Fruit fly (Drosophila melanogaster): Measurements from ENCODE around the gene dac.

Gene dac

DNA sequence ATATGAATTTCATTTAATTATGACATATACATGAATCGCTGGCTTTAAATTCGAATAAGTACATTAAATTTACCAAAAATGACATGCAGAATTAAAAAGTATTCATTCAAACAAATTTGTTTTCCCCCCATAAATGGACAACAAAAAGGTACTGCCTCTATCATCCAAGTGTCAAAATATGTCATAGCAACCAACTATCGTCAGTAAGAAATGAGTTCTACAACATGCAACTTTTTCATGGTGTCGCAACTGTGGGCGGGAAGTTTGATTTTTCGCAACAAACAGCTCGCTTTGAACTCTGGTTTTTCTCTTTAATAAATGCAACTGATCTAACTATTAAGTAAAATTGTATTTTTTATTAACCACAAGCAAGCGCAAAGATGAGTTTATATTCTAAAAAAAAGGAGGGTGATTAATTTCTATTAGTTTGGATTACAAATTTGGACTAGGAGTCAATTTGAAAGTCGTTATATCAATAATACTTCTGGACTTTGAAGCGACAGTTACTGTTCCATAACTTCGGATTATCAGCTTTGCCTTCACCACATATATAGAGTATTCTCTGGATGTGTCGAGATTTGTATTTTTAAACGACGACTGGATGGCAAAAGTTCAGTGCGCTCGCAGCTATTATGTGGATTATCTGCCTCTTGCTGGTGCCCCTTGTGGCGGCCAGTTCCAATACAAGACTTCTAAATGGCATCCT, 1.9 kb upstream of the dac start, which contains the start of gene Nepl8 (continued):
- no peak for TF ChIP-seq gsb (GFP tag; IDR thresholded peaks at IDR 0.05)
- no peak for TF ChIP-seq Doc2 (GFP tag; IDR thresholded peaks at IDR 0.05)
- TF ChIP-seq Gug (GFP tag; IDR thresholded peaks at IDR 0.05): peak; percentile 24; the same call in 1 of the 4 replicates
- TF ChIP-seq Jarid2 (GFP tag; optimal IDR thresholded peaks at IDR 0.05): peak; percentile 73
- TF ChIP-seq hkb (optimal IDR thresholded peaks at IDR 0.05): no peak
- peak; percentile 41; the same call in 1 of the 2 replicates for TF ChIP-seq hkb (GFP tag; IDR thresholded peaks at IDR 0.05)
- TF ChIP-seq CG9932 (GFP tag; IDR thresholded peaks at IDR 0.05): peak; percentile 49
- peak; percentile 71 for TF ChIP-seq nom (GFP tag; optimal IDR thresholded peaks at IDR 0.05)
- TF ChIP-seq hth (optimal IDR thresholded peaks at IDR 0.05): no peak
- TF ChIP-seq E2f2 (GFP tag; IDR thresholded peaks at IDR 0.05): peak; percentile 100
- TF ChIP-seq Fer2 (tag; optimal IDR thresholded peaks at IDR 0.05): no peak
- peak; percentile 26 for TF ChIP-seq slou (GFP tag; optimal IDR thresholded peaks at IDR 0.05)
- no peak for TF ChIP-seq oc (tag; optimal IDR thresholded peaks at IDR 0.05)
- no peak for TF ChIP-seq sna (GFP tag; IDR thresholded peaks at IDR 0.05; ENCODE audit: partially characterized antibody)
- TF ChIP-seq CG18599 (GFP tag; optimal IDR thresholded peaks at IDR 0.05): no peak
- no peak for TF ChIP-seq Mrtf (GFP tag; IDR thresholded peaks at IDR 0.05)
- no peak for TF ChIP-seq Eip74EF (GFP tag; optimal IDR thresholded peaks at IDR 0.05)
- peak; percentile 50 for TF ChIP-seq Abd-B (GFP tag; optimal IDR thresholded peaks at IDR 0.05)
- TF ChIP-seq Nf-YC (tag; optimal IDR thresholded peaks at IDR 0.05): peak; percentile 68
- TF ChIP-seq tin (GFP tag; optimal IDR thresholded peaks at IDR 0.05): no peak
- no peak for TF ChIP-seq zen2 (GFP tag; IDR thresholded peaks at IDR 0.05; ENCODE audit: partially characterized antibody)
- peak; percentile 51 for TF ChIP-seq BEAF-32 (GFP tag; optimal IDR thresholded peaks at IDR 0.05)
- no peak for TF ChIP-seq usp (GFP tag; optimal IDR thresholded peaks at IDR 0.05)
- peak; percentile 59; the same call in 1 of the 2 replicates for TF ChIP-seq Bgb (GFP tag; IDR thresholded peaks at IDR 0.05; ENCODE audit: partially characterized antibody)
- no peak for TF ChIP-seq dm (GFP tag; optimal IDR thresholded peaks at IDR 0.05)
- TF ChIP-seq Rfx (GFP tag; IDR thresholded peaks at IDR 0.05): peak; percentile 69
- TF ChIP-seq lbe (GFP tag; optimal IDR thresholded peaks at IDR 0.05): no peak
- TF ChIP-seq p53 (GFP tag; optimal IDR thresholded peaks at IDR 0.05): peak; percentile 75
- no peak for TF ChIP-seq CG31224 (GFP tag; IDR thresholded peaks at IDR 0.05)
- TF ChIP-seq CG12942 (GFP tag; optimal IDR thresholded peaks at IDR 0.05): peak; percentile 39
- TF ChIP-seq CG8944 (GFP tag; optimal IDR thresholded peaks at IDR 0.05): peak; percentile 58
- peak; percentile 11 for TF ChIP-seq bab2 (GFP tag; optimal IDR thresholded peaks at IDR 0.05)
- TF ChIP-seq Med (GFP tag): peak; percentile 90
- TF ChIP-seq Lpt (GFP tag; optimal IDR thresholded peaks at IDR 0.05): no peak
- peak; percentile 33 for TF ChIP-seq CG4854 (GFP tag; optimal IDR thresholded peaks at IDR 0.05)
- peak; percentile 57; the same call in 1 of the 2 replicates for TF ChIP-seq CG6272 (GFP tag; IDR thresholded peaks at IDR 0.05)
- TF ChIP-seq CG15696 (tag; optimal IDR thresholded peaks at IDR 0.05): peak; percentile 30
- TF ChIP-seq ro (GFP tag; IDR thresholded peaks at IDR 0.05): no peak
- TF ChIP-seq sisA (GFP tag; IDR thresholded peaks at IDR 0.05): peak; percentile 38; the same call in 1 of the 2 replicates
- 0 out of 3 replicates have a peak, but pooled peaks have one; percentile 14 for TF ChIP-seq ci (GFP tag; IDR thresholded peaks at IDR 0.05)
- no peak for TF ChIP-seq pan (optimal IDR thresholded peaks at IDR 0.05)
- no peak for TF ChIP-seq pan (GFP tag; optimal IDR thresholded peaks at IDR 0.05 in 1 of 2, IDR thresholded peaks at IDR 0.05 in 1 of 2)
- TF ChIP-seq Vsx1 (GFP tag; optimal IDR thresholded peaks at IDR 0.05): no peak
- no peak for TF ChIP-seq Hr3 (GFP tag; optimal IDR thresholded peaks at IDR 0.05)
- TF ChIP-seq lov (optimal IDR thresholded peaks at IDR 0.05): no peak
- TF ChIP-seq lov (GFP tag; IDR thresholded peaks at IDR 0.05): no peak
- TF ChIP-seq CG11085 (GFP tag; IDR thresholded peaks at IDR 0.05): peak; percentile 49; the same call in 1 of the 2 replicates
- TF ChIP-seq ind (GFP tag; optimal IDR thresholded peaks at IDR 0.05): peak; percentile 20
- TF ChIP-seq dmrt99B (tag; optimal IDR thresholded peaks at IDR 0.05): no peak
- TF ChIP-seq CG34422 (GFP tag; IDR thresholded peaks at IDR 0.05): no peak
- TF ChIP-seq NfI (GFP tag; optimal IDR thresholded peaks at IDR 0.05): peak; percentile 37

Measured in whole organism, embryonic.